Fruit fly (Drosophila melanogaster) whole organism, larva: Measurements from ENCODE around the gene Ubc2.

Source experiments
- noc ChIP-seq: fragments of 200-800 bp; sonication (Bioruptor generic); optimal IDR thresholded peaks from 3 replicates; lab custom pipeline; 2019; ENCODE audit warnings: missing biosample characterization, mild to moderate bottlenecking, missing genetic modification characterization, moderate library complexity

Gene Ubc2

dm6 chr2L:10767597-10768188 is at the start of gene Ubc2:
Gene Ubc2, minus strand, starts transcription at chr2L:10768006.
- no peak for TF ChIP-seq noc (tag; lab: Kevin White, UChicago)

DNA sequence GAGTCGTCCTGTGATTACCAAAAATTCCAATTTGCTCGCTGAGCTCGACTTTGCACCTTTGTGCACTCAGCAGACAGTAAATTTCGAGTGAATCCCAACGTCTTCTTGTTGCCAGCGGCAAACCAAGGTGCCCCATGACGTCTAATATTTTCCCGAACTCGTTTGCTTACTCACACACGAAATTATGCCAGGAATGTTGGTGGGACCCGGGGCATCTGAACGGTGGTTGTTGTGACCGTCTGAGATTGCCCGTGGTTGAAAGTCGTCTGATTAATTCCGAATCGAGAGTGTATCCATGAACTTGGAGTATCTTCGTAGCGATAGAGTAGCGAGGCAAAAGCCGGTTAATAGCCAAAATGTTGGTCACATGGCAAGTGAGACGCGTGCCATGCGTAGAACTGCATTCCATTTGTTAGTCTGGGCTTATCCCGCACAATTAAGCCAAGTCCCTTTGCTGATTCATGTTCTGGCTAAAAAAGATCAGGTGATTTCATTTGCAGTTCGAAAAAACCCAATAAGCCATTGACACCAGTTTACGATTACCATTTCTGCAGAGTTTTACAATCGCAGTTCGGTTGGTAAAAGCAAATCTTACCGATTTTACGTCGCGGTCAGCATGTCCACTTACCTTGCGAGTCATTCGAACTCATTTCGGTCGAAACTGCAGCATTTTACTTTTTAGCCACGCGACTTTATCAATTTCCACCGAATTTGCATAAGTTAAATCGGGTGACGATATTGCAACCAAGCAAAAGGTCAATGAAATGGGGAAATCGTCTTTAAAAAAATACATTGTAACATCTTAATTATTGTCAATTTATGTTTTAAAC is 34.4 kb upstream of the Ubc2 start:
- TF ChIP-seq noc (tag; lab: Kevin White, UChicago): no peak

DNA sequence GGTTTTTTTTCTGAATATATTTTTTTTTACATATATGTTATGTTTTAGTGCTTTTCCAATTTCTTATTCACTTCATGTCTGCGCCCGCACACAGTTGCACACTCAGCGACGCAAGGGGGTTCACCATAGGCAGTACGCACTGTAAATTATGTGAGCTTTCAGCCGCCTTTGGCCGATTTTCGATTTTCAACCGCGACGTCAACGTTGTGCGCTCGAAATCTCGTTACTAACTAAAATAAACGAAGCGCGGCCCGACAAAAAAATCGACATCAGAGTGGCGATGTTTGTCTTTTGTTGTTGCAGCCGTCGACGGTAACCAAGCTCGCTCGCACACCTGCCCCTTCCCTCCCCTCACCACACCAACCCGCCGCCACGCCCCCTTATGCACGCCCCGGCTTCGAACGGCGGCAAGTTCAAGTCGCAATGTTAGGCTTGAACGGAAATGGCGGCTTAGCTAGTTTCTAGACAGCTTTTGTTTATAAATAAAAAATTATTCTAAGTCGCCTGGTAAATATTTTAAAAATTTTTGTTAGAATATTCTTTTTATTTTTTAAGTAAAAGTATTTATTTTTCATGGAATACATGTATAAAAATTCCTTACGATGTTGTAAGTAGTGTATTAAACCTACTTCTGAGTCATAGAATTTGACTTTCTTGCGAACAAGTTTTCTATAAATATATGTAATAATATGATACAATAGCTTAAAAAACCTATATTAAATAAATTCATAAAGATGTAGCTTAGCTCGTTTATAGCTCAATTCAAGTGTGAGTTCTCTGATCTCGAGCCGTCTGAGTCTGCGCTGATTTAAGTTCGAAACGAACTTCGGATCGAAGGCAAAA is 33.3 kb upstream of the Ubc2 start, which contains the start of gene CG31869:
Gene CG31869, minus strand, starts transcription at position 233 of the 843 bp plus-strand sequence.
- TF ChIP-seq noc (tag; lab: Kevin White, UChicago): no peak

DNA sequence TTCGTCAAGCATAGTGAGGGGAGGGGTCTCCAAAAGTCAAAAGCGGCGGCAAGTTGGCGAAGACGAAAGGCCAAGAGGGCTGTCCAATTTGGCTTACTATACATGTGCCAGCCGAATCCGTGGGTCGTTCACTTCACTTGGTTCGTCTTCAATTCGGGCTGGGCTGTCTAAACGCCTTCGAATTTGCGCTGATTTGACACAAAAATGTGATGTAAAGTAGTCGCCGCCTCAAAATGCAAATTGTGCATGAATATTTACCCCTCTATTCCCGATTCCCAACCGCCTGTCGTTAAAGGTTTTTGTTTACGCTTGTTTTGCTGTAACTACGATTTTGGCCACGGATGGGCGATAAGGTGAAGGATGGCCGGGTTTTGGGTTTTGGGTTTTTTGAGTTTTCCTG is 27.9 kb upstream of the Ubc2 start:
- no peak for TF ChIP-seq noc (tag; lab: Kevin White, UChicago)

DNA sequence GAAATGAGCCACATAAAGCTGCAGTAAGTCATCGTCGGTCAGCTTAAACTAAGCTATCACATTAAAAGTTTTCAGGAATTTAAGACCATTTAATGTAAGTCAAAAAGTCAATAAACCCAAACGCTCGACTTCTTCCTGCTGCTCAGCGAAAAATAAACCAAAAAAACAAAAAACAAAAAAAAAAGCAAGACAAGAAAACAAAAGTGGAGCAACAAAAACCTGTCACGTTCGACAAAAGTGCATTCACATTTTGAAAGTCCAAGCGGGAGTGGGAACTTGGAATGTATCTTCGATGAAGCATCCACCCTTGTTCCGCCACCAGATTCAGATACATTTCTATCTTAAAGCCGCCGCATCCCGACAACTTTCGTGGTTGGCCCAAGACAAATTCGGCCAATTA is 26.2 kb upstream of the Ubc2 start:
- no peak for TF ChIP-seq noc (tag; lab: Kevin White, UChicago)

DNA sequence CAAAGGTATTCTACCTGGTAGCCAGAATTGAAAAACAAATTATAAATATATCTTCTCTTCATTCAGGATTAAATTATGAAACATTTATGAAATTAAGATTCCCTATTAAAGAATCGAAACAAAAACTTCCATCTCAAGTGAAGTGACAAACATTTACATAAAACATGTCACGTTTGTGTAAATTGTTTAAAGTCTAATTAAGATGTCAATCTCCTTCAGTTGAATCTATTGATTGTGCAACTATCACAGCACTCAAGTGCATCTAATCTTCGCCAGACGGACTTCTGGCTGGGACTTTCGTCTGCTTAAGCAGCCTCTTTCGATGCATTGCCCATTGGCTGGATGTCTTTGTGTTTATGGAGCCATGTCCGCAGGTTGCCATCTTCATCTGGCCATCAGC is 24.3 kb upstream of the Ubc2 start:
- TF ChIP-seq noc (tag; lab: Kevin White, UChicago): no peak

dm6 chr2L:10791343-10791742 is 23.5 kb upstream of the Ubc2 start:
- no peak for TF ChIP-seq noc (tag; lab: Kevin White, UChicago)

DNA sequence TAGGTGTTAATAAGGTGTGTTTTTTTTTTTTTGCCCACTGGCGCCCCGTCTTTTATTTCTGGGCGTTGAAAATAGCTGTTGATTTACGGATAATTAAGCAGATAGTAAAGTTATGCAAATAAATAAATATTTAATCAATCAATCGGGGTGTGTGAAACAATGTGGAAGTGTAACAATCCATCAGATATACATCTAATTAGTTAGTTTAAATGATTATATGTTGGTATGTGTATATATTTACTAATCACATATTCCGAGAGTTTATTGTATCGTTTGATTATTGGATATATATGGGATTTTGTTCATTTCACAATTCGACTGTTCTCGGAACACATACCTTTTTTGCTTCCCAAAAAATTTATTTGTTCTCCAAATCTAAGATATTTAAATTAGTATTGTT is 22.1 kb upstream of the Ubc2 start, which contains the start of gene CG31870:
Gene CG31870, plus strand, starts transcription at position 301 of the 400 bp plus-strand sequence.
- no peak for TF ChIP-seq noc (tag; lab: Kevin White, UChicago)

DNA sequence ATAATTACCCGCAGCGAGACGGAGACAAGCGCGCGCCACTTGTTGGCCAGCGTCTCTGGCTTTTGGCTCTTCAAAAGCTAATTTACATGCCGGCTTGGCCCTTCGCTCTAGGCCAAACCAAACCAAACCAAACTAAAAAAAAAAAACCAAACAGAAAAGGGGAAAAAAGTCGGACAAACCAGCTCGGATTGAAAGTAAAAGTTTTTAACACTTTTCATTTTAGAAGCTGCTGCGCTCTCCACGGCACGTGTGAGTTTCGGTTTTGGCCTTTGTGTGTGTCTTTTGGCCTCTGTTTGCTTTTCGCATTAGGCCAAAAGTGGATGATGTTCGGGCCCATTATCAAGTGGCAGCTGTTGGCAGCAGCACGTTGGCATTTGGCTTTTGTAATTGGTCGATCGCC is 13.4 kb upstream of the Ubc2 start:
- TF ChIP-seq noc (tag; lab: Kevin White, UChicago): no peak

dm6 chr2L:10774041-10774440 is 6.2 kb upstream of the Ubc2 start:
- TF ChIP-seq noc (tag; lab: Kevin White, UChicago): no peak

- no peak for TF ChIP-seq noc (tag; lab: Kevin White, UChicago)
Observed at dm6 chr2L:10770568-10770967, 2.8 kb upstream of the Ubc2 start, which contains the start of gene CG17127. Gene CG17127, plus strand, starts transcription at chr2L:10770868.

- TF ChIP-seq noc (tag; lab: Kevin White, UChicago): no peak
Observed at dm6 chr2L:10769708-10770107, 1.9 kb upstream of the Ubc2 start, which contains the start of gene CG6724. Gene CG6724, minus strand, starts transcription at chr2L:10769952.

- TF ChIP-seq noc (tag; lab: Kevin White, UChicago): no peak
Observed at dm6 chr2L:10760422-10761166, 7.2 kb downstream of the Ubc2 start, which contains the start of gene CG6495. Gene CG6495, plus strand, starts transcription at chr2L:10761116.

- no peak for TF ChIP-seq noc (tag; lab: Kevin White, UChicago)
Observed at dm6 chr2L:10759624-10760023, 8.2 kb downstream of the Ubc2 start.
